Worm (Caenorhabditis elegans) whole organism, L4/young adult: ENCODE results near the gene hil-4.

Experiments
- W03F9.2 ChIP-seq: fragments of 150-350 bp; optimal IDR thresholded peaks from 2 replicates; lab custom pipeline; 2014; ENCODE audit warnings: missing biosample characterization, missing genetic modification characterization
- him-1 ChIP-seq: sonication (generic microtip); optimal IDR thresholded peaks from 2 replicates; lab custom pipeline; 2016; ENCODE audit warnings: missing genotype, missing genetic modification reagents, missing genetic modification characterization, missing compliant biosample characterization

DNA sequence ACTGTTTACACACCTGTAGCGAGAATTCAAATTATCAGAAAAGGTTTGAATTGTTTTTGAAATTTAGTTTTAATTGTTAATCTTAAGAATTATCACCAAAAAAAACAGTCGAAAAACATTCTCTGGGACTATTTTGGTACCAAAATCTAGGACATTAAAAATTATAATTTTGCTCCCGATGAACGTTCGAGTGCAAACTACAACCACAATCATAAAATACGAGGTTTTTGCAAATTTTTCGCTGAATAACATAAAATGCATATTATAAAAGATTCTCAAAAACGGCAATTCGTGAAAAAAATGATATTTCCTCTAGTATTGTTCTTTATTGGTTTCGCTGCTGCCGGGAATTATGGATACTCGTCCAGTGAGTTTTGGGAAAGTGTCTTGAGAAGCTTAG, 36.3 kb downstream of the hil-4 start, which contains the start of gene R02F11.12:
- TF ChIP-seq him-1 (tag; lab: Kevin White, UChicago) (no peak), W03F9.2 (tag; lab: Kevin White, UChicago) (no peak)
